Fruit fly (Drosophila melanogaster): ENCODE results near the gene Mur18B.

The Mur18B gene

DNA sequence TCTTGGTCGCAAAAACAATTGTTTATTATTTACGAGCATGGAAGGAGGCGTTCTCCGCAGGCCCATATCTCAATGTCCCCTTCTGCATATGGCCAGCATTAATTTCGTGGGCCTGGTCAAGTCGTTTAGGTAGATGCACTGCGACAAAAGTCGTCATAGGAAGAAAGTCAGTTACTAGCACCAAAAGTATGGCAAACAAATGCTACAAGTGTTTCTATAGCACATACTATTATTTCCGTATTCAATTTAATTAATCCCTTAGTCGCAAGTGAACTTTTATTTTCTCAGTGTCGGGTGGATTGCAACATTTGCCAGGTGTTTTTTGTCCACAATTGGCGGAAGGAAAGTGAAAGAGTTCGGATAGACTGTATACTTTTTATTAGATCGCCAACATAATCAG lies 40.1 kb upstream of the Mur18B start (continued):
- TF ChIP-seq ind (GFP tag; optimal IDR thresholded peaks at IDR 0.05) = peak; percentile 27
- TF ChIP-seq zfh2 (GFP tag; optimal IDR thresholded peaks at IDR 0.05) = no peak
- TF ChIP-seq CG8290 (GFP tag; optimal IDR thresholded peaks at IDR 0.05) = no peak
- peak in 1 of 2 experiments; percentile 27 for TF ChIP-seq CG8290 (tag; optimal IDR thresholded peaks at IDR 0.05)
- no peak for TF ChIP-seq sd (tag; optimal IDR thresholded peaks at IDR 0.05)
- TF ChIP-seq bsh (GFP tag; optimal IDR thresholded peaks at IDR 0.05) = peak; percentile 10 to 16
- TF ChIP-seq Hey (tag; optimal IDR thresholded peaks at IDR 0.05) = no peak
- peak; percentile 33 for TF ChIP-seq Chrac-16 (GFP tag; optimal IDR thresholded peaks at IDR 0.05)
- TF ChIP-seq p53 (GFP tag; optimal IDR thresholded peaks at IDR 0.05) = no peak
- TF ChIP-seq CG12391 (tag; optimal IDR thresholded peaks at IDR 0.05) = peak; percentile 6
- no peak for TF ChIP-seq Hmr (GFP tag; optimal IDR thresholded peaks at IDR 0.05)
- TF ChIP-seq repo (GFP tag; optimal IDR thresholded peaks at IDR 0.05) = no peak
- TF ChIP-seq Xbp1 (GFP tag; optimal IDR thresholded peaks at IDR 0.05) = peak; percentile 29
- peak; percentile 39 for TF ChIP-seq slbo (GFP tag; IDR thresholded peaks at IDR 0.05)
- peak; percentile 12 for TF ChIP-seq CG30403 (GFP tag; optimal IDR thresholded peaks at IDR 0.05)
- no peak for TF ChIP-seq Lpt (GFP tag; optimal IDR thresholded peaks at IDR 0.05)
- peak; percentile 73 for TF ChIP-seq Med (GFP tag)
- peak; percentile 65 for TF ChIP-seq sens (GFP tag)
- 0 out of 2 replicates have a peak, but pooled peaks have one; percentile 8 for TF ChIP-seq Adf1 (GFP tag; IDR thresholded peaks at IDR 0.05)
- TF ChIP-seq tio (GFP tag; optimal IDR thresholded peaks at IDR 0.05) = peak; percentile 8
- TF ChIP-seq aop (GFP tag; IDR thresholded peaks at IDR 0.05) = no peak
- TF ChIP-seq TFAM (GFP tag; optimal IDR thresholded peaks at IDR 0.05) = no peak
- peak; percentile 41 for TF ChIP-seq gem (tag; optimal IDR thresholded peaks at IDR 0.05)
- TF ChIP-seq Hr51 (GFP tag; optimal IDR thresholded peaks at IDR 0.05) = peak in 1 of 2 experiments; percentile 46
- TF ChIP-seq chn (GFP tag; optimal IDR thresholded peaks at IDR 0.05) = peak; percentile 4
- no peak for TF ChIP-seq B-H2 (GFP tag; optimal IDR thresholded peaks at IDR 0.05)
- TF ChIP-seq nmo (GFP tag; optimal IDR thresholded peaks at IDR 0.05) = no peak
- TF ChIP-seq row (GFP tag; IDR thresholded peaks at IDR 0.05) = peak; percentile 40; the same call in 1 of the 3 replicates
- no peak for TF ChIP-seq CG6654 (GFP tag; optimal IDR thresholded peaks at IDR 0.05)
- no peak for TF ChIP-seq NK7.1 (GFP tag; optimal IDR thresholded peaks at IDR 0.05)
- no peak for TF ChIP-seq eyg (GFP tag; optimal IDR thresholded peaks at IDR 0.05)
- TF ChIP-seq CG16813 (GFP tag; IDR thresholded peaks at IDR 0.05; ENCODE audit: partially characterized antibody) = no peak
- no peak for TF ChIP-seq crp (GFP tag; optimal IDR thresholded peaks at IDR 0.05)
- no peak for TF ChIP-seq CG6272 (GFP tag; IDR thresholded peaks at IDR 0.05)
- peak; percentile 19; the same call in 1 of the 2 replicates for TF ChIP-seq CG14441 (GFP tag; IDR thresholded peaks at IDR 0.05)
- TF ChIP-seq pho (GFP tag; optimal IDR thresholded peaks at IDR 0.05) = no peak
- TF ChIP-seq sisA (GFP tag; IDR thresholded peaks at IDR 0.05) = 0 out of 2 replicates have a peak, but pooled peaks have one; percentile 33
- TF ChIP-seq CG1603 (tag; optimal IDR thresholded peaks at IDR 0.05) = peak; percentile 39
- TF ChIP-seq gt (GFP tag; IDR thresholded peaks at IDR 0.05) = no peak
- no peak for TF ChIP-seq sim (GFP tag; IDR thresholded peaks at IDR 0.05)
- peak; percentile 19 for TF ChIP-seq Antp (GFP tag; optimal IDR thresholded peaks at IDR 0.05)
- peak; percentile 11 for TF ChIP-seq lab (GFP tag; optimal IDR thresholded peaks at IDR 0.05)
- no peak for TF ChIP-seq Atf3 (GFP tag; optimal IDR thresholded peaks at IDR 0.05)
- peak; percentile 15; the same call in 1 of the 2 replicates for TF ChIP-seq seq (GFP tag; IDR thresholded peaks at IDR 0.05)
- no peak for TF ChIP-seq phol (tag; optimal IDR thresholded peaks at IDR 0.05)
- peak; percentile 37; the same call in 1 of the 2 replicates for TF ChIP-seq stc (GFP tag; IDR thresholded peaks at IDR 0.05)
- TF ChIP-seq Blimp-1 (GFP tag; optimal IDR thresholded peaks at IDR 0.05) = peak; percentile 5
- TF ChIP-seq CG5245 (GFP tag; optimal IDR thresholded peaks at IDR 0.05) = peak; percentile 14
- no peak for TF ChIP-seq gfzf (GFP tag; optimal IDR thresholded peaks at IDR 0.05)
- no peak for TF ChIP-seq Hsf (GFP tag; optimal IDR thresholded peaks at IDR 0.05)
- TF ChIP-seq tup (GFP tag; optimal IDR thresholded peaks at IDR 0.05) = no peak
- TF ChIP-seq Drgx (GFP tag; IDR thresholded peaks at IDR 0.05) = peak; percentile 61
